Fruit fly (Drosophila melanogaster) whole organism, adult: ENCODE measurements around the gene Cralbp.

Experiments
- CG11617 ChIP-seq: fragments of 200-800 bp; sonication (Bioruptor generic); optimal IDR thresholded peaks from 2 replicates; lab custom pipeline; 2017; ENCODE audit warnings: mild to moderate bottlenecking, missing biosample characterization, missing genetic modification reagents, missing genetic modification characterization
- CG12768 ChIP-seq: fragments of 200-800 bp; sonication (Bioruptor generic); optimal IDR thresholded peaks from 2 replicates; lab custom pipeline; 2017; ENCODE audit warnings: missing biosample characterization, missing genetic modification characterization, mild to moderate bottlenecking, moderate library complexity, missing genetic modification reagents
- CG14711 ChIP-seq: fragments of 200-800 bp; sonication (Bioruptor generic); optimal IDR thresholded peaks from 2 replicates; lab custom pipeline; 2018; ENCODE audit warnings: missing biosample characterization, mild to moderate bottlenecking, missing genetic modification characterization, moderate library complexity
- CG1620 ChIP-seq: fragments of 200-800 bp; sonication (Bioruptor generic); optimal IDR thresholded peaks from 2 replicates; lab custom pipeline; 2016; ENCODE audit warnings: missing biosample characterization, missing genetic modification characterization
- CG33017 ChIP-seq: fragments of 200-800 bp; sonication (Bioruptor generic); optimal IDR thresholded peaks from 2 replicates; lab custom pipeline; 2018; ENCODE audit warnings: missing biosample characterization, mild to moderate bottlenecking, missing genetic modification characterization, moderate library complexity
- CG5204 ChIP-seq: fragments of 200-800 bp; sonication (Bioruptor generic); optimal IDR thresholded peaks from 2 replicates; lab custom pipeline; 2016; ENCODE audit warnings: missing biosample characterization, missing genetic modification characterization
- CG7045 ChIP-seq: fragments of 200-800 bp; sonication (Bioruptor generic); optimal IDR thresholded peaks from 2 replicates; lab custom pipeline; 2017; ENCODE audit warnings: missing biosample characterization, mild to moderate bottlenecking, missing genetic modification characterization
- CG7101 ChIP-seq: fragments of 200-800 bp; sonication (Bioruptor generic); optimal IDR thresholded peaks from 2 replicates; lab custom pipeline; 2018; ENCODE audit warnings: missing biosample characterization, mild to moderate bottlenecking, missing genetic modification characterization, moderate library complexity
- Clk ChIP-seq: fragments of 200-800 bp; sonication (Bioruptor generic); optimal IDR thresholded peaks from 2 replicates; lab custom pipeline; 2017; ENCODE audit warnings: missing biosample characterization, missing genetic modification characterization
- Crg-1 ChIP-seq: fragments of 200-800 bp; sonication (Bioruptor generic); optimal IDR thresholded peaks from 2 replicates; lab custom pipeline; 2016; ENCODE audit warnings: missing biosample characterization, missing genetic modification characterization
- Hr96 ChIP-seq: fragments of 200-800 bp; sonication (Bioruptor generic); optimal IDR thresholded peaks from 2 replicates; lab custom pipeline; 2016; ENCODE audit warnings: missing biosample characterization, missing genetic modification characterization
- Mnt ChIP-seq: fragments of 200-800 bp; sonication (Bioruptor generic); optimal IDR thresholded peaks from 2 replicates; lab custom pipeline; 2016; ENCODE audit warnings: missing biosample characterization, mild to moderate bottlenecking, missing genetic modification characterization
- bab1 ChIP-seq: fragments of 200-800 bp; sonication (Bioruptor generic); optimal IDR thresholded peaks from 3 replicates; lab custom pipeline; 2019; ENCODE audit warnings: missing biosample characterization, mild to moderate bottlenecking, missing genetic modification characterization, moderate library complexity
- cic ChIP-seq: fragments of 200-800 bp; sonication (Bioruptor generic); optimal IDR thresholded peaks from 2 replicates; lab custom pipeline; 2017; ENCODE audit warnings: missing biosample characterization, mild to moderate bottlenecking, missing genetic modification characterization, moderate library complexity
- cnc ChIP-seq, 2 experiments: fragments of >200 bp; optimal IDR thresholded peaks; 2 replicates each; lab custom pipeline; 2017
- kay ChIP-seq: fragments of 200-800 bp; sonication (Bioruptor generic); peaks from one replicate; lab custom pipeline; 2016; ENCODE audit warnings: missing biosample characterization, missing genetic modification characterization, borderline replicate concordance
- ovo ChIP-seq: fragments of 200-800 bp; sonication (Bioruptor generic); optimal IDR thresholded peaks from 2 replicates; lab custom pipeline; 2016; ENCODE audit warnings: missing biosample characterization, missing genetic modification characterization
- pad ChIP-seq: fragments of 200-800 bp; sonication (Bioruptor generic); optimal IDR thresholded peaks from 3 replicates; lab custom pipeline; 2017; ENCODE audit warnings: missing biosample characterization, missing genetic modification characterization, mild to moderate bottlenecking, moderate library complexity, missing genetic modification reagents
- tj ChIP-seq: fragments of 200-800 bp; sonication (Bioruptor generic); optimal IDR thresholded peaks from 3 replicates; lab custom pipeline; 2017; ENCODE audit warnings: missing biosample characterization, mild to moderate bottlenecking, missing genetic modification characterization, moderate library complexity
- toe ChIP-seq: fragments of 200-800 bp; sonication (Bioruptor generic); optimal IDR thresholded peaks from 2 replicates; lab custom pipeline; 2016; ENCODE audit warnings: missing biosample characterization, missing genetic modification characterization

Cralbp gene

DNA sequence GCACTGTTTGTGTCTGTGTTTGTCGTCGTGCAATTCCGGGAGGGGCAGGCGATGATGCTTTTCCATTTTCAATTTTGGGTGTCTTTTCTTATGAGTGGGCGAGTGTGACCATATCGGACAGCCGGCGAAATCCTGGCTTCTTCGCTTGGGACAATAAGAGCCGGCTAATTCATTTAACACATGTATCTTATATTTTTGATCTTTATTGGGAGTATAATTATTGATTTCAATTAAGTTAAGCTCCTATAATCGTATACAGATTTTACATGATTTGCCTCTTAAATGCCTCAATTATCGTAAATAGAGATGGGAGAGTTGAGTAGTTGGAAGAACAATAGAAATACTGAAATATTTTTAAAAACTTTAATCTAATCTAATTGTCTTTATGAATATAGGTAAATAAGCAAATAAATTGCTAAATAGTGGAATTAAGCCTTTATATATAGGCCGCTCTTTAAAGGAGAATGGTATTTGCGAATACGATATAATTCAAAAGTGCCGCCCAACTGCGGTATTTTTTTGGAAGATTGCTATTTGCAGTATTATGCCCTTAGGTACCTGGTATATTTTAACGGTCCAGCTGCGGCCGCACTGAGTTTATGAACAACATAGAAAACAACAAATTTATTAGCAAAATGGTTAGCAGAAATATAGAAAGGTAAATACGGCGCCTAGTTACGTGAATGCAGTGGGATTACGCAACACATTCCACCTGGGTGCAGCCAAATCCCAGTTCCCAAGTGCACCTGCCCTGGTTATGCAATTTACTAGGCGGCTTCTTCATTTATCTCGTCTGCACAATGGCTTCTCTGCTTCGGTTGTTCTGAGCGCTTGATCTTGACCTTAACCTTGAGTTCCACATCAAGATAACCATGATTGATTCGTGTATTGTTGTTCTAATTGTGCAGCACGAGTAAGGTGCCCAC lies 6.8 kb downstream of the Cralbp start, which contains the start of the genes Myt1, PGRP-LD and Pmi:
Myt1 (minus strand) TSS at position 116 of the 926 bp plus-strand sequence.
PGRP-LD (plus strand) TSS at position 576 of the 926 bp plus-strand sequence.
Pmi (plus strand) TSS at position 576 of the 926 bp plus-strand sequence.
- no peak for TF ChIP-seq Crg-1
- no peak for TF ChIP-seq CG7101 (tag; lab: Kevin White, UChicago)
- TF ChIP-seq CG14711 (tag; lab: Kevin White, UChicago) = no peak
- TF ChIP-seq ovo (GFP tag; lab: Kevin White, UChicago) = no peak
- TF ChIP-seq CG5204 (GFP tag; lab: Kevin White, UChicago) = no peak
- no peak for TF ChIP-seq CG11617 (GFP tag; lab: Kevin White, UChicago)
- no peak for TF ChIP-seq Clk (GFP tag; lab: Kevin White, UChicago)
- TF ChIP-seq cic (GFP tag; lab: Kevin White, UChicago) = no peak
- TF ChIP-seq CG12768 (GFP tag; lab: Kevin White, UChicago) = no peak
- no peak for TF ChIP-seq cnc (optimal IDR thresholded peaks at IDR 0.05; lab: Kevin White, UChicago)
- TF ChIP-seq bab1 (GFP tag; lab: Kevin White, UChicago) = no peak
- no peak for TF ChIP-seq pad
- no peak for TF ChIP-seq toe (GFP tag; lab: Kevin White, UChicago)
- no peak for TF ChIP-seq kay (GFP tag; lab: Kevin White, UChicago)
- TF ChIP-seq tj (GFP tag; lab: Kevin White, UChicago) = no peak
- no peak for TF ChIP-seq CG1620 (GFP tag; lab: Kevin White, UChicago)
- TF ChIP-seq CG33017 (tag; lab: Kevin White, UChicago) = no peak
- no peak for TF ChIP-seq CG7045
- no peak for TF ChIP-seq Hr96 (GFP tag; lab: Kevin White, UChicago)

- no peak for TF ChIP-seq Clk (GFP tag; lab: Kevin White, UChicago)
- TF ChIP-seq CG1620 (GFP tag; lab: Kevin White, UChicago) = no peak
- TF ChIP-seq CG33017 (tag; lab: Kevin White, UChicago) = no peak
- TF ChIP-seq bab1 (GFP tag; lab: Kevin White, UChicago) = peak; percentile 17
- no peak for TF ChIP-seq CG12768 (GFP tag; lab: Kevin White, UChicago)
- peak; percentile 93 for TF ChIP-seq Mnt
- TF ChIP-seq Hr96 (GFP tag; lab: Kevin White, UChicago) = no peak
- no peak for TF ChIP-seq kay (GFP tag; lab: Kevin White, UChicago)
- no peak for TF ChIP-seq cic (GFP tag; lab: Kevin White, UChicago)
These were observed 9.4 kb downstream of the Cralbp start, which contains the start of gene vito for dm6 chr3L:5777114-5777513. vito (minus strand) TSS chr3L:5777333.

DNA sequence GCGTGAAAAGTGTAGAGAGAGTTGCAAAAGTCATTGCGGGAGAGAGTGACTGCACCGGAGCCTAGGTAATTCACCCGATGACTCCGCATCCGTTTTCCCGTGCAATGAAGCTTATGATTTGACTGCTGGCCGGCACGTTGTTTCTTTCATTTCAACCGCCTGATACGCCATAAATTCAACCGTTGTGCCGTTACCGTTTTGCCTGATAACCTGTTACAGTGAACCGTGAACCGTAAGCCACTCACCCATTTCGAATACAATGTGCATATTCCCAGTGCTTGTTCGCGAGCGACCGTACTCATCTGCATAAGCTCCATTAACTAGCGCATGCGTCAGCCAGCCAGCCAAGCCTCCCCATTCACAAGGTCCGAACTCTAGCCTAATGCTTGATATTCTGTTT lies 11.7 kb downstream of the Cralbp start:
- TF ChIP-seq CG12768 (GFP tag; lab: Kevin White, UChicago) (peak; percentile 37), bab1 (GFP tag; lab: Kevin White, UChicago) (no peak), ovo (GFP tag; lab: Kevin White, UChicago) (no peak)

DNA sequence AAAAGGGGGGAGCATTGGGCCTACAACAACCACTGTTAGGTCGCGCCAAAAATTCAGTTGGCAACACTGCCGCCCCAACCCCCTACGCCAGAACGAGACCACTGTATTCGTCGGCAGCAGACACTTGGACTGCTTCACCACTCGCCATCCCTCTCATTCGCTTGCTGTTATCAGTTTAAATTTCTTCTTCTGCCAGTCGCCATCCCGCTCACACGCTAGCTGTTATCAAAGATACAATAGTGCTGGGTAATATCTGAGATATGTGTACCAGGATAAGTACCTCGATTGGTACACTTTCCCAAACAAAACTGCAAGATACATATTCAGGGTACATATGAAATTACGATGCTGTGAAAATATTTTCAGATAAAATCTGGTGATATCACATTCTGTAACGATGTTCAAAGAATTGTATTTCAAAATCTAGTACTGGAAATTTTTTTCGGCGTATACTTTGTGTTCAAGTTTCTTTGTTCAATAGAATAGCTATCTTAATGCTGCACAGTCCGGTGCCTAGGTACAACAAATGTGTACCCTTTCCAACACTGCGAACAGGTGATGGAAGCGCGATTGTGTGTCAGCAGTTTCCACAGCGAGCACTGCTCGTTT lies 15.6 kb downstream of the Cralbp start:
- TF ChIP-seq CG7045 = peak; percentile 93
- no peak for TF ChIP-seq toe (GFP tag; lab: Kevin White, UChicago)
- peak; percentile 84 for TF ChIP-seq CG1620 (GFP tag; lab: Kevin White, UChicago)
- TF ChIP-seq CG33017 (tag; lab: Kevin White, UChicago) = peak; percentile 94
- no peak for TF ChIP-seq CG5204 (GFP tag; lab: Kevin White, UChicago)
- TF ChIP-seq ovo (GFP tag; lab: Kevin White, UChicago) = peak; percentile 77
- TF ChIP-seq Hr96 (GFP tag; lab: Kevin White, UChicago) = no peak
- TF ChIP-seq CG11617 (GFP tag; lab: Kevin White, UChicago) = peak; percentile 87
- TF ChIP-seq kay (GFP tag; lab: Kevin White, UChicago) = no peak
- TF ChIP-seq Mnt = peak; percentile 92
- peak; percentile 93 for TF ChIP-seq bab1 (GFP tag; lab: Kevin White, UChicago)
- peak; percentile 99 for TF ChIP-seq pad
- TF ChIP-seq CG12768 (GFP tag; lab: Kevin White, UChicago) = peak; percentile 90
- peak; percentile 97 for TF ChIP-seq tj (GFP tag; lab: Kevin White, UChicago)
- peak; percentile 71 for TF ChIP-seq Clk (GFP tag; lab: Kevin White, UChicago)
- TF ChIP-seq CG14711 (tag; lab: Kevin White, UChicago) = peak; percentile 80
- peak; percentile 34 to 89 for TF ChIP-seq cnc (optimal IDR thresholded peaks at IDR 0.05; lab: Kevin White, UChicago)
- peak; percentile 76 for TF ChIP-seq cic (GFP tag; lab: Kevin White, UChicago)
- TF ChIP-seq CG7101 (tag; lab: Kevin White, UChicago) = peak; percentile 93
- TF ChIP-seq Crg-1 = peak; percentile 94

- TF ChIP-seq cic (GFP tag; lab: Kevin White, UChicago) (peak; percentile 75), CG7045 (no peak), CG5204 (GFP tag; lab: Kevin White, UChicago) (no peak), CG1620 (GFP tag; lab: Kevin White, UChicago) (no peak), CG12768 (GFP tag; lab: Kevin White, UChicago) (peak; percentile 37), bab1 (GFP tag; lab: Kevin White, UChicago) (no peak), tj (GFP tag; lab: Kevin White, UChicago) (peak; percentile 36), CG14711 (tag; lab: Kevin White, UChicago) (no peak), Mnt (peak; percentile 82), Hr96 (GFP tag; lab: Kevin White, UChicago) (no peak)
These were observed 16.3 kb downstream of the Cralbp start for dm6 chr3L:5770113-5770798.
